Fruit fly (Drosophila melanogaster): ENCODE measurements around the gene ND-B22.

dm6 chr2L:13411566-13411965 is 40.7 kb upstream of the ND-B22 start, which contains the start of gene Vm34Ca:
- TF ChIP-seq ci (GFP tag; IDR thresholded peaks at IDR 0.05) = no peak
- TF ChIP-seq mirr (GFP tag; optimal IDR thresholded peaks at IDR 0.05) = no peak
- TF ChIP-seq tin (GFP tag; optimal IDR thresholded peaks at IDR 0.05) = no peak
- TF ChIP-seq amos (GFP tag; IDR thresholded peaks at IDR 0.05; ENCODE audit: partially characterized antibody) = no peak
- no peak for TF ChIP-seq CG12071 (GFP tag; optimal IDR thresholded peaks at IDR 0.05)
- TF ChIP-seq Chrac-16 (GFP tag; optimal IDR thresholded peaks at IDR 0.05) = no peak
- no peak for TF ChIP-seq CG4707 (GFP tag; optimal IDR thresholded peaks at IDR 0.05)
- no peak for TF ChIP-seq disco-r (GFP tag; optimal IDR thresholded peaks at IDR 0.05)
- no peak for TF ChIP-seq CG14014 (GFP tag; IDR thresholded peaks at IDR 0.05)
- TF ChIP-seq CkIIα-i1 (GFP tag; IDR thresholded peaks at IDR 0.05) = no peak
- TF ChIP-seq yki (optimal IDR thresholded peaks at IDR 0.05) = no peak

All from whole organism, embryonic.